Worm (Caenorhabditis elegans) whole organism, L1 larva: ENCODE data around the gene hpo-31.

Experiments
- C34B4.2 ChIP-seq: sonication (generic microtip); optimal IDR thresholded peaks from 2 replicates; lab custom pipeline; 2017; ENCODE audit warnings: mild to moderate bottlenecking, missing genetic modification characterization, missing compliant biosample characterization
- F16B12.6 ChIP-seq: fragments of 150-350 bp; optimal IDR thresholded peaks from 2 replicates; lab custom pipeline; 2014; ENCODE audit warnings: missing biosample characterization, missing genetic modification characterization
- Y116A8C.19 ChIP-seq: sonication (generic microtip); optimal IDR thresholded peaks from 2 replicates; lab custom pipeline; 2016; ENCODE audit warnings: missing compliant biosample characterization, missing genetic modification characterization, borderline replicate concordance
- aha-1 ChIP-seq: fragments of 150-350 bp; optimal IDR thresholded peaks from 2 replicates; lab custom pipeline; 2014; ENCODE audit warnings: missing biosample characterization, missing genetic modification characterization
- ceh-63 ChIP-seq: fragments of 200-800 bp; sonication (Bioruptor generic); optimal IDR thresholded peaks from 2 replicates; lab custom pipeline; 2018; ENCODE audit warnings: mild to moderate bottlenecking, missing genetic modification characterization, missing compliant biosample characterization
- ceh-8 ChIP-seq: fragments of 200-800 bp; sonication (Bioruptor generic); optimal IDR thresholded peaks from 2 replicates; lab custom pipeline; 2018; ENCODE audit warnings: mild to moderate bottlenecking, missing genetic modification characterization, moderate library complexity, missing compliant biosample characterization
- ceh-82 ChIP-seq, 3 experiments: fragments of 150-350 bp in 1 of 3; sonication (generic microtip) in 2 of 3; optimal IDR thresholded peaks; 2 replicates each; lab custom pipeline; 2014 to 2017; ENCODE audit warnings: missing biosample characterization in 3 of 3, missing genetic modification characterization in 3 of 3
- ces-1 ChIP-seq: fragments of 150-350 bp; optimal IDR thresholded peaks from 2 replicates; lab custom pipeline; 2014; ENCODE audit warnings: missing biosample characterization, missing genetic modification reagents, missing genetic modification characterization
- egl-13 ChIP-seq: sonication (generic microtip); optimal IDR thresholded peaks from 2 replicates; lab custom pipeline; 2016; ENCODE audit warnings: missing genotype, missing genetic modification reagents, missing genetic modification characterization, missing compliant biosample characterization
- egl-27 ChIP-seq, 2 experiments: fragments of 150-350 bp in 1 of 2; sonication (generic microtip); optimal IDR thresholded peaks; 3 replicates each; lab custom pipeline; 2017 to 2018; ENCODE audit warnings: missing biosample characterization in 2 of 2, missing genetic modification characterization in 2 of 2, missing genetic modification reagents in 2 of 2
- elt-2 ChIP-seq: sonication (generic microtip); optimal IDR thresholded peaks from 2 replicates; lab custom pipeline; 2016; ENCODE audit warnings: missing genetic modification characterization, mild to moderate bottlenecking, inconsistent platforms, missing compliant biosample characterization, missing genetic modification reagents
- elt-3 ChIP-seq, 6 experiments: fragments of 150-350 bp in 1 of 6; sonication (generic microtip); optimal IDR thresholded peaks; 2 replicates each; lab custom pipeline; 2017 to 2018; ENCODE audit warnings: missing biosample characterization in 6 of 6, missing genetic modification characterization in 6 of 6, inconsistent platforms in 1 of 6
- fkh-10 ChIP-seq: sonication (generic microtip); optimal IDR thresholded peaks from 2 replicates; lab custom pipeline; 2017; ENCODE audit warnings: missing biosample characterization, missing genetic modification reagents, missing genetic modification characterization
- fkh-8 ChIP-seq: sonication (generic microtip); optimal IDR thresholded peaks from 2 replicates; lab custom pipeline; 2016; ENCODE audit warnings: mild to moderate bottlenecking, missing genetic modification characterization, missing compliant biosample characterization
- grh-1 ChIP-seq: fragments of 200-800 bp; sonication (Bioruptor generic); IDR thresholded peaks from 2 replicates; pipeline ENCODE4 v1.3.6; 2022; ENCODE audit warnings: missing genetic modification reagents, missing genetic modification characterization, missing compliant biosample characterization
- hpl-2 ChIP-seq: fragments of 150-350 bp; optimal IDR thresholded peaks from 2 replicates; lab custom pipeline; 2014; ENCODE audit warnings: missing biosample characterization, missing genetic modification reagents, missing genetic modification characterization
- irx-1 ChIP-seq: sonication (generic microtip); optimal IDR thresholded peaks from 2 replicates; lab custom pipeline; 2016; ENCODE audit warnings: missing genetic modification characterization, missing compliant biosample characterization
- isw-1 ChIP-seq: fragments of 200-800 bp; sonication (Bioruptor generic); IDR thresholded peaks from 2 replicates; pipeline ENCODE4 v1.3.6; 2022; ENCODE audit warnings: missing genetic modification characterization, missing compliant biosample characterization
- lin-13 ChIP-seq: fragments of 150-350 bp; optimal IDR thresholded peaks from 2 replicates; lab custom pipeline; 2014; ENCODE audit warnings: missing biosample characterization, missing genetic modification reagents, missing genetic modification characterization
- lin-15B ChIP-seq: fragments of 150-350 bp; sonication (generic microtip); optimal IDR thresholded peaks from 3 replicates; lab custom pipeline; 2014; ENCODE audit warnings: missing biosample characterization, missing genetic modification characterization
- lin-35 ChIP-seq, 2 experiments: fragments of 150-350 bp; optimal IDR thresholded peaks; 2 replicates each; lab custom pipeline; 2014; ENCODE audit warnings: missing biosample characterization in 2 of 2, missing genetic modification characterization in 2 of 2, missing genetic modification reagents in 2 of 2
- mdl-1 ChIP-seq, 2 experiments: fragments of 150-350 bp; optimal IDR thresholded peaks; 2 replicates each; lab custom pipeline; 2014 to 2017; ENCODE audit warnings: missing biosample characterization in 2 of 2, missing genetic modification characterization in 2 of 2, inconsistent platforms in 1 of 2
- nhr-11 ChIP-seq: fragments of 150-350 bp; optimal IDR thresholded peaks from 2 replicates; lab custom pipeline; 2014; ENCODE audit warnings: missing biosample characterization, missing genetic modification characterization
- nhr-19 ChIP-seq: fragments of 200-800 bp; sonication (Bioruptor generic); conservative IDR thresholded peaks from 2 replicates; pipeline ENCODE4 v1.3.6; 2022; ENCODE audit warnings: missing genetic modification characterization, missing compliant biosample characterization
- nhr-76 ChIP-seq: sonication (generic microtip); optimal IDR thresholded peaks from 2 replicates; lab custom pipeline; 2017; ENCODE audit warnings: missing biosample characterization, missing genetic modification characterization
- nhr-84 ChIP-seq: sonication (generic microtip); optimal IDR thresholded peaks from 2 replicates; lab custom pipeline; 2017; ENCODE audit warnings: missing biosample characterization, missing genetic modification characterization
- nhr-85 ChIP-seq: sonication (generic microtip); peaks from one replicate; lab custom pipeline; 2016; ENCODE audit warnings: missing genetic modification characterization, inconsistent platforms, missing compliant biosample characterization
- rnt-1 ChIP-seq: sonication (generic microtip); optimal IDR thresholded peaks from 2 replicates; lab custom pipeline; 2016; ENCODE audit warnings: mild to moderate bottlenecking, missing genetic modification characterization, moderate library complexity, missing compliant biosample characterization
- sox-4 ChIP-seq: sonication (generic microtip); optimal IDR thresholded peaks from 2 replicates; lab custom pipeline; 2016; ENCODE audit warnings: missing genetic modification characterization, missing compliant biosample characterization
- sup-37 ChIP-seq: fragments of 200-800 bp; sonication (Bioruptor generic); optimal IDR thresholded peaks from 2 replicates; lab custom pipeline; 2018; ENCODE audit warnings: mild to moderate bottlenecking, missing genetic modification characterization, missing compliant biosample characterization
- swsn-7 ChIP-seq: sonication (generic microtip); optimal IDR thresholded peaks from 2 replicates; lab custom pipeline; 2016; ENCODE audit warnings: missing genetic modification characterization, missing compliant biosample characterization
- vab-15 ChIP-seq: sonication (generic microtip); optimal IDR thresholded peaks from 2 replicates; lab custom pipeline; 2017; ENCODE audit warnings: missing genotype, mild to moderate bottlenecking, missing genetic modification characterization, missing compliant biosample characterization
- xbp-1 ChIP-seq: sonication (generic microtip); optimal IDR thresholded peaks from 2 replicates; lab custom pipeline; 2016; ENCODE audit warnings: missing genetic modification characterization, missing compliant biosample characterization
- zip-4 ChIP-seq: fragments of 200-800 bp; sonication (Bioruptor generic); optimal IDR thresholded peaks from 2 replicates; lab custom pipeline; 2018; ENCODE audit warnings: mild to moderate bottlenecking, missing genetic modification characterization, moderate library complexity, missing compliant biosample characterization

The hpo-31 gene

ce11 chrV:13858906-13859305 is 36.1 kb downstream of the hpo-31 start, which contains the start of gene srx-135 (continued):
- no peak for TF ChIP-seq fkh-8 (tag; lab: Kevin White, UChicago)
- TF ChIP-seq irx-1 (tag; lab: Kevin White, UChicago) = no peak
- TF ChIP-seq, all 84 proteins: peak for 0

ce11 chrV:13862505-13862904 is 39.7 kb downstream of the hpo-31 start, which contains the start of gene srx-137:
TSS of gene srx-137 (plus strand) at chrV:13862805.
- TF ChIP-seq isw-1 (GFP tag; lab: Robert Waterston, UW) (no peak), lin-35 (GFP tag; optimal IDR thresholded peaks at IDR 0.05; lab: Kevin White, UChicago) (no peak), sox-4 (no peak), ceh-63 (GFP tag; lab: Kevin White, UChicago) (no peak), grh-1 (GFP tag; lab: Robert Waterston, UW) (no peak), egl-27 (tag; optimal IDR thresholded peaks at IDR 0.05; lab: Kevin White, UChicago) (no peak), xbp-1 (tag; lab: Kevin White, UChicago) (no peak), nhr-11 (tag; lab: Kevin White, UChicago) (no peak), zip-4 (GFP tag; lab: Kevin White, UChicago) (no peak), ces-1 (GFP tag; lab: Kevin White, UChicago) (no peak), ceh-82 (tag; optimal IDR thresholded peaks at IDR 0.05; lab: Kevin White, UChicago) (no peak), hpl-2 (GFP tag; lab: Kevin White, UChicago) (no peak), lin-13 (GFP tag; lab: Kevin White, UChicago) (no peak)

DNA sequence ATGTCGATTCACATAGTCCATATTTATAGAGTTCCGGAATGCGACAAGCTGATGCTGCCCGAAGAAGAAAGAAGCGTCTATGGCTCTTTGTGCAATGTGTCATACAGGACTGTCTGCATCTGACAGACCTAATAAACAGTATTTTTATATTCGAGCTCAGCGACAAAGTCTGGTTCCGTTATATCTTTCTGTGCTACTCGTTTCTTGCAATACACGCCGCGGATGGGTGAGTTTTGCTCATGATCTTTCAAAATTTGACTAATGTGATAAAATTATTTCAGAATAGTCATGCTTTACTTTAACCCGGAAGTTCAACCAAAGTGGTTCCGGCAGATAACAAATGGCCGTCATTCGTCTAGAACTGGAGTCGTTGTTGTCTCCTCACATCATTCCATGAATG is 40.8 kb downstream of the hpo-31 start:
- TF ChIP-seq nhr-76 = no peak
- TF ChIP-seq lin-13 (GFP tag; lab: Kevin White, UChicago) = no peak
- no peak for TF ChIP-seq rnt-1 (tag; lab: Kevin White, UChicago)
- TF ChIP-seq C34B4.2 = no peak
- TF ChIP-seq lin-15B = no peak
- TF ChIP-seq sox-4 = no peak
- TF ChIP-seq F16B12.6 (tag; lab: Kevin White, UChicago) = no peak
- TF ChIP-seq vab-15 (tag; lab: Kevin White, UChicago) = no peak
- TF ChIP-seq ceh-8 = no peak
- TF ChIP-seq irx-1 (tag; lab: Kevin White, UChicago) = no peak
- TF ChIP-seq Y116A8C.19 (tag; lab: Kevin White, UChicago) = no peak
- TF ChIP-seq elt-3 (tag; optimal IDR thresholded peaks at IDR 0.05; lab: Kevin White, UChicago) = no peak
- no peak for TF ChIP-seq aha-1 (tag; lab: Kevin White, UChicago)
- TF ChIP-seq swsn-7 (tag; lab: Kevin White, UChicago) = no peak

DNA sequence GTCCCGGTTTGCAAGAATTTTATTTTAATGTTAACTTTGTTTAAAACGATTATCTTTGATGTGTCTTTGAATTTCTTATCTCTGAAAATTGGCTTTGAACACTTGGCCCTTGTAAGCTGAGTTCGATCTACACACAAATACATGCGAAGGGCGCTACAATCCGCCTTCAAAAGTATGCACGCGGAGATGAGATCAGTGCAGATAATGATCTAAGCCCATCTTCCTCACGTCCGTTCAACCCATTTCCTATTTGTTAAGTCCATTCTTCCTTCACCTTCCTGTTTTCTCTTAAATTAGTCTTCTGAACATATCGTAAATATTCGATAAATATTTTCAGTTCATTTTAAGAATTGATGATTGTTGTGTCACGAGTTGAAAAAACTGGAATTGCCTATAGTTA is 43.5 kb downstream of the hpo-31 start, which contains the start of gene nhr-175:
nhr-175 (plus strand) TSS at position 339 of the 400 bp plus-strand sequence.
- no peak for TF ChIP-seq ceh-82 (tag; optimal IDR thresholded peaks at IDR 0.05; lab: Kevin White, UChicago)
- peak; percentile 61 for TF ChIP-seq nhr-85 (tag; lab: Kevin White, UChicago)

DNA sequence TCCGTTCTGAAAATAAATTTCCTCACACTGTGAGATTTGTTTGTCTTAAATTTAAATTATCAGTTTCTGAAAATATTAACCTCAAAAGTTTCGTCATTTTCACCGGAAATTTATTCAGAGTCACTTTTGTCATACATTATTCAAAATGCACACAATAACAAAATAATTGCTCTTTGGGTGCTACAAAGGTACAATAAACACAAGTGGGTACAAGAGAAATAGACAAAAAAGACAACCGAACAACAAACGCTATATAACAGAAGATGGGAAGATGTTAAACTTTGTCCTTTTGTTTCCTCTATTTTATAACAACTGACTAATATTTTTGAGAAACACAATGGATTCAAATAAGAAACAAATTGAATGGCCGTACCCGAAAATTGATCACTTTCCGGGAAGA is 46.7 kb downstream of the hpo-31 start:
- no peak for TF ChIP-seq sup-37 (GFP tag; lab: Kevin White, UChicago)
- no peak for TF ChIP-seq hpl-2 (GFP tag; lab: Kevin White, UChicago)
- TF ChIP-seq egl-13 = no peak
- TF ChIP-seq nhr-11 (tag; lab: Kevin White, UChicago) = peak; percentile 85
- TF ChIP-seq elt-2 (tag; lab: Kevin White, UChicago) = no peak
- peak; percentile 14; the same call in 1 of the 2 replicates for TF ChIP-seq nhr-19 (GFP tag; lab: Robert Waterston, UW)

DNA sequence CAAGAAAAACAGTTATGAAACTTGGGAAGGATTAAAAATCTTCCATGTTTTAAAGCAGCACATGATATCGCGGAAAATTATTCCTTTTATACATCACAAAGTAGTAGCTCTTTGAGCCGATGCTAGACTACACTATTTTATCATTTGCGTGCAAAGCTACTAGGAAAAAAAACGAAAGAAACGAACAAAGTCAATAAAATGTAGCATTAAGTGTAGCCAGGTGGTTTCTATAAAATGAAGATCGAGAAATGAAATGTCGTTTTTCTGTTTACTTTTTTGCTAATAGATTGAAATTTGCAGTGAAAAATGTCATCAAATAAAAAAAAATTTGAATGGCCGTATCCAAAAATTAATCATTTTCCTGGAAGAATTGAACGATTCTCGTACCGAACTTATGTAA is 50.0 kb downstream of the hpo-31 start, which contains the start of gene cpt-5:
cpt-5 (plus strand) TSS at position 301 of the 400 bp plus-strand sequence.
- TF ChIP-seq nhr-84 (tag; lab: Kevin White, UChicago) = no peak
- TF ChIP-seq mdl-1 (tag; optimal IDR thresholded peaks at IDR 0.05; lab: Kevin White, UChicago) = no peak
- TF ChIP-seq fkh-10 (GFP tag; lab: Kevin White, UChicago) = no peak
